Fruit fly (Drosophila melanogaster) S2 (cell line): ENCODE results near the gene spok.

Source experiments
- CG8478 ChIP-seq: fragments of >200 bp; optimal IDR thresholded peaks from 2 replicates; lab custom pipeline; 2018
- CTCF ChIP-seq, 2 experiments: fragments of >200 bp; optimal IDR thresholded peaks; 2 replicates each; lab custom pipeline; 2018

The spok gene

dm6 chr3R:3322510-3322909 lies at the start of gene spok:
TSS of gene spok (plus strand) at chr3R:3322810.
- TF ChIP-seq CTCF (optimal IDR thresholded peaks at IDR 0.05; lab: Kevin White, UChicago) (no peak), CG8478 (lab: Kevin White, UChicago) (no peak)

DNA sequence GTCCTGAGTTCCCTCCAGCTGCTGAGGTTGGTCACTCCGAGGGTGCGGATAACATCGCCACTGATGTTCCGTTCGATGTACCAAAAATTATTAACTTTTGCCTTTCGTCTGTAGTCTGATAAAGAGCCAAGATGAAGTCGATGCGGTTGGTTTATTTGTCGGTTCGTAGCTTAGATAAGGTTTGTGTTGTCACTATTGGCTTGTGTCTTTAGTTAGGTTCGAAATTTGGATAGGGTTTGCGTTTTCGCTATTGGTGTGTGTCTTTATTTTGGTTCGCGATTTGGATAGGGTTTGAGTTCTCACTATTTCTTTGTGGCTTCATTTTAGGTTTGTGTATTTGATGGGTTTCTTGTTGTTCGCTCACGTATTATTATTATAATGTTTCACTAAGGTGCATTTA lies 51.5 kb downstream of the spok start:
- peak; percentile 61 to 70 for TF ChIP-seq CTCF (optimal IDR thresholded peaks at IDR 0.05; lab: Kevin White, UChicago)
- TF ChIP-seq CG8478 (lab: Kevin White, UChicago) = no peak
